Worm (Caenorhabditis elegans): ENCODE data around the gene T05A7.7.

DNA sequence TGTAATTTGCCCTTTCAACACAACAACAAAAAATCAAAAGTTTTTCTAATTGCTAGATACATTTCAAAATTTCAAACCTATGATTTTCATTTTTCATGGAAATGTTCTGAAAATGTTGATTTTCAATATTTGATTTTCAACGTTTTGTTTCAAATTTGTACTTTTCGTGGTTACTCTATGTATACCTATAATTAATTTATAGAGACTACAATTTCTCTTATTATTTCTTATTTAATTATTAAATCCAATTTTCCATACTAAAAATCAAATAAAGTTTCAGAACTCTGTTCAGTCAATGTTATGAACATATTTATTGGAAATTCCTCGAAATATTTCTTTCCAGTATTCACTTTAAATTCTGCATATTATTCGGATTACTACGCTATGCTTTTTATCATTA is 5.7 kb upstream of the T05A7.7 start, which contains the start of gene sre-39:
- TF ChIP-seq nhr-11 (tag; optimal IDR thresholded peaks at IDR 0.05) (no peak), mdl-1 (tag; optimal IDR thresholded peaks at IDR 0.05) (no peak), ZK546.5 (tag; optimal IDR thresholded peaks at IDR 0.05) (no peak), ama-1 (optimal IDR thresholded peaks at IDR 0.05) (no peak), Y55F3AM.14 (GFP tag; optimal IDR thresholded peaks at IDR 0.05) (no peak), zag-1 (tag; optimal IDR thresholded peaks at IDR 0.05) (no peak), lsy-2 (tag; optimal IDR thresholded peaks at IDR 0.05) (no peak), nhr-10 (tag; optimal IDR thresholded peaks at IDR 0.05) (no peak), ztf-11 (tag; optimal IDR thresholded peaks at IDR 0.05) (no peak), R02D3.7 (tag; optimal IDR thresholded peaks at IDR 0.05) (no peak), nhr-23 (tag; optimal IDR thresholded peaks at IDR 0.05) (no peak), blmp-1 (tag; optimal IDR thresholded peaks at IDR 0.05; ENCODE audit: insufficient read depth) (no peak), snpc-4 (tag; optimal IDR thresholded peaks at IDR 0.05) (no peak), skn-1 (tag; optimal IDR thresholded peaks at IDR 0.05) (no peak)
